Worm (Caenorhabditis elegans) whole organism, L4/young adult: Measurements from ENCODE around the gene srh-179.
"Not testable (repeated sequence)": the region's sequence is repeated elsewhere in the genome, so short reads cannot be mapped to it uniquely, and the experiment has no call there.

Source experiments
- W03F9.2 ChIP-seq: fragments of 150-350 bp; optimal IDR thresholded peaks from 2 replicates; lab custom pipeline; 2014; ENCODE audit warnings: missing biosample characterization, missing genetic modification characterization
- dao-5 ChIP-seq: sonication (generic microtip); optimal IDR thresholded peaks from 2 replicates; lab custom pipeline; 2016; ENCODE audit warnings: missing genotype, missing genetic modification characterization, moderate library complexity, missing compliant biosample characterization
- him-1 ChIP-seq: sonication (generic microtip); optimal IDR thresholded peaks from 2 replicates; lab custom pipeline; 2016; ENCODE audit warnings: missing genotype, missing genetic modification reagents, missing genetic modification characterization, missing compliant biosample characterization

srh-179 gene

DNA sequence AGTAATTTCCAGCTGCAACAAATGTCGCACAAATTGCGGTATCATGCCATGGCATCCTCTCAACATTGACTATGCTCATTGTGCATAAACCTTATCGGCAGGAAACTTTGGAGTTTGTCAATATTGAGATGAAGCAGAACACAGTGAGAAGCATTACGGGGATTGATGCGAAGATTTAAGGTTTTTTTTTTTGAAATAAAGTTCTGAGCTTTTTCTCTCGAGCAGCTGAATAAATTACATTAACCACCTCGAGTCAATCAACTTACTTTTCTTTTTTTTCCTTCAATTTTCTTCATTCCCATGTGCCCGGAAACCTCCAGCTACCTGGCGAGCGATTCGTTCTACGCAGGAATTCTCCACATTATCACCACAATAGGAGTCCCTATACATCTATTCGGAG, at the start of gene srh-179:
srh-179 (plus strand) TSS at position 301 of the 400 bp plus-strand sequence.
- TF ChIP-seq dao-5 (tag; lab: Kevin White, UChicago) = no peak
- TF ChIP-seq W03F9.2 (tag; lab: Kevin White, UChicago) = no peak
- TF ChIP-seq him-1 = no peak

DNA sequence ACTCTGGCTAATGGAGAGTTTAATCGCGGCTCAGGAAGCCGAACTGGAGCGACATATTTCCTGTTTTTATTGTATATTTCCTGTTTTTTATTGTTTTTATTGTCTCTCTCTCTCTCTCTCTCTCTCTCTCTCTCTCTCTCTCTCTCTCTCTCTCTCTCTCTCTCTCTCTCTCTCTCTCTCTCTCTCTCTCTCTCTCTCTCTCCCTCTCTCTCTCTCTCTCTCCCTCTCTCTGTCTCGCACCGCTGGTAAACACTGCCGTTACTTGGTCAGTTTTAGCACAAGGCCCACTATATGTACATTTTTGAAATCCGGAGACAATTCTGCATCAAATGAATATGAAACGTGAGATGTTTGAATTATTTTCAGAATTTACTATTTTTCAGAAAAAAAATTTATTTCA, 45.4 kb upstream of the srh-179 start:
- no peak for TF ChIP-seq W03F9.2 (tag; lab: Kevin White, UChicago)
- no peak for TF ChIP-seq him-1

DNA sequence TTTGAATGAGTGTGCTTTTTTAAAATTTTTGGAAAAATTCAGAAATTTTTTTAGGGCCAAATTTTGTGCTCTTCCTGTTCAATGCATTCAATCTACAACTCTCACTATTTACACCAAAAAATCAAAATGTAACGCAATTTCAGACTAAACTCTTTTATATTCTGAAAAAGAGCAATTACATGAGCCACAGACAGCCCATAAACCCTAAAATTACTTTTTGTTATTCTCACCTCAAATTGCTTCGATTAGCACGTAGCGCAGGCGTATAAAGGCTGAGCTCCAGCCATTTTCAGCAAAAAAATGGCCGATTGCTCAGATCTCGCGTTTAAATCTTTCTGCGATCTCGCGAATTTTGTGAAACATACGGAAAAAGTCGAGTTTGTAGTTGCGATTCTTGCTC, 44.7 kb upstream of the srh-179 start, which contains the start of gene srw-82:
srw-82 (plus strand) TSS at position 301 of the 400 bp plus-strand sequence.
- no peak for TF ChIP-seq him-1
- no peak for TF ChIP-seq dao-5 (tag; lab: Kevin White, UChicago)
- no peak for TF ChIP-seq W03F9.2 (tag; lab: Kevin White, UChicago)

DNA sequence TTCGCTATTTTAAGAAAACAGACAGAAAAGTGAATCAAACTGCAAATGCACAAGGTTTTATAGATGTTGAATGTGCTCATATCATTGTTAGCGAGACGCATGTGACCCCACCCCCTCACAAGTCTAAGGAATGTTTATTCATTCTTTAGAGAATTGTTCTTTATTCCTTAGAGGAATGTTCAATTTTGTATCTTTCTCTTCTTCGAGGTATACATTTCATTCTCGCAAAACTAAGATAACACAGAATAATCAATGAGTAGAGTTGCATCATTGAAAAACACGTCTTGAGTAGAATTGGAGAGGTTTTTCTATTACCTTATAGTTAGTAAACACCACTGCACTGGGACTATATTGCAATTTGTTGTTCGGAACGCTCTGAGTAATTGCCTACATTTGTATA, 41.2 kb upstream of the srh-179 start, which contains the start of gene ZK262.20:
ZK262.20 (minus strand) TSS at position 101 of the 400 bp plus-strand sequence.
- TF ChIP-seq W03F9.2 (tag; lab: Kevin White, UChicago) = no peak
- no peak for TF ChIP-seq dao-5 (tag; lab: Kevin White, UChicago)
- no peak for TF ChIP-seq him-1

DNA sequence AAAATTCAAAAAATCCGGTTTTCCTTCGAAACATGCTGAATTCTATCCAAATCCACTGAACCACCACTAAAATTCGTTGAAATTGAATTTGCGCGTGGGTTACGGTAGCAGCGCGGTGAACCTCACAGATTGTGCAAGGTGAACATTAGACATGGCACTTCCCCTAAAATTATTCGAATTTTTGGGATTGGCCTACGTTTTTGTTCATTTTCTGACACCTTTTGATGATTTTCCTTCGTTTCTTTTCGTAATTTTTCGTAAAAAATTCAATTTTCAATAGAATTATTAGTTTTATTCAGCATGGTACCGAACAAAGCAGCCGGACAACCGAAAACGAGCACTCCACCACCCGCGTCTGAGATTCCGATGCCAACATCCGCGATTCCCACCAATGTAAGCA, 38.1 kb upstream of the srh-179 start, which contains the start of gene ZK262.8:
ZK262.8 (plus strand) TSS at position 301 of the 400 bp plus-strand sequence.
- no peak for TF ChIP-seq W03F9.2 (tag; lab: Kevin White, UChicago)
- no peak for TF ChIP-seq dao-5 (tag; lab: Kevin White, UChicago)
- TF ChIP-seq him-1 = no peak

DNA sequence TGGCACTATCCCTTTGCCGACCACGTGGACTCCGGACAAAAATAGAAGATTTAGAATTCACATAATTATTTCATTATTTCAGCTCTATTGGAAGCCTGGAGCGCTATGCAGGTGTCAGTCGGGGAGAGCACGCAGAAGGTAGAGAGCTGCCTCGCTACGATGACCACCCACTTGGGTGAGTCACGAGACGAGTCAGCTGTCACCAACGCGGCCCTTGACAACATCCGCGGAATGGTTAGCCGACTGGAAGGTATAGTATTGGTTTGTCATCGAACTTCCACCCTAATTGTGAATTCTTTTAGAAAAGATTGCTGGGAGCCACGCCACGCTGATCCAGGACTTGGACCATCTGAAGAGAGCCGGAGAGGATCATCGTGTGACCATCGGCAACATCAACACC, 36.7 kb upstream of the srh-179 start, which contains the start of gene ZK262.9:
ZK262.9 (plus strand) TSS at position 301 of the 400 bp plus-strand sequence.
- TF ChIP-seq dao-5 (tag; lab: Kevin White, UChicago); him-1; W03F9.2 (tag; lab: Kevin White, UChicago): not testable (repeated sequence)

DNA sequence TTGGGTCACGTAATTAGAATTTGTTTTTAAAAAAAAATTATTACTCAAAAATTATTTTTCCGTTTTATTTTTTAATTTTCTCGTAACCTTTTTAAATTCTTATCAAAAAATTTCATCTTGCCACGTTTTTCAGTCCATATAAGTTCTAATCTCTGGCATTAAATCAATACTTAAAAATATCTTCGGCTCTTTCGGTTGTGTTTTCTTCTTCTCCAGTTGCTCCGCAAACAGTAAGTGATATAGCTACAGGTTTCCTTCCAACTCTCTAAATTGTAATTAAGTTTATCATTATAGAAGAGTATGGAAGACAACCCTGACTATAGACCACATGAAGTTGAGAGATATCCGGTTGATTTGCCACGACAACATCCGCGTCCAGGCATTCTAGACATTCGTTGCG, 32.1 kb upstream of the srh-179 start, which contains the start of gene ZK228.1:
ZK228.1 (plus strand) TSS at position 301 of the 400 bp plus-strand sequence.
- TF ChIP-seq W03F9.2 (tag; lab: Kevin White, UChicago) = no peak
- no peak for TF ChIP-seq him-1
- TF ChIP-seq dao-5 (tag; lab: Kevin White, UChicago) = no peak

DNA sequence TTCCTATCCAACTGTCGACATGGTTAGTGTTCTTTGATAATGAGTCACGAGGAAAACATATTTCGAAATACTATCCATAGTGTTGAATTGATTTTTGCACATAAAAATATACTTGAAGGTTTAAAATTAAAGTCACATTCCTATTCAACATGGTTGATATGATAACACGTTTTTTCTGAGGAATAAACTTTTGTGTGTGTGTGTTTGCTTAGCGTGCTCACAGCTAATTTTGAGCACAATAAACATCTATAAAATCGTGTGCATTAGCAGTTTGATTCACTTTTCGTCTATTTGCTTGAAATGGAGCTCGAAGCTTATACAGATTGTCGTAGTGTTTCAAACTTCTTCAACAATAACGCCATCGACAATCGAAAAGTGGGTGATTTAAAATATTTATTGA, 19.6 kb upstream of the srh-179 start, which contains the start of gene ZK228.10:
ZK228.10 (plus strand) TSS at position 301 of the 400 bp plus-strand sequence.
- TF ChIP-seq him-1 = no peak
- TF ChIP-seq W03F9.2 (tag; lab: Kevin White, UChicago) = no peak
- no peak for TF ChIP-seq dao-5 (tag; lab: Kevin White, UChicago)

DNA sequence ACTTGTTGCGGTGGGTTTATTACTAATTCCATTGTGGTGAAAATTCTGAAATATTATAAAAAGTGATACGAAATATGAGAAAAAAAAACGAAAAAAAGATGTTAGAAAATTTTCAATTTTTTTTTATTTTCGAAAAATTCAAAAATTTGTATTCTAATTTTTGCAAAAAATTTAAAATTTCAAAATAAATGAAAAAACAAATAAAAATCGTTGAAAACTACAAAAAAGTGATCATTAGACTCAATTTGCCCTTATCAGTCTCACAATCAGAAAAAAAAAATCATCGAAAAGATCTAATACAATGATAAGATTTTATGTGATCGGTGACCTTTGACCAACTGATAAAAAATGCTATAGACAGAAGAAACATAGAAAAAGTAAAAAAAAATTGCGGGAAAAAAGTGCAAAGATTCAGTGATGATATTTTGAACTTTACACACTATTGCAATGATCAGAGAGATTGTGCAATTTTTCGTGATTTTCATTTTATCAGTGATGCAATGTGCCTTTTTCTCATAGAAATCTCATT, 14.9 kb upstream of the srh-179 start, which contains the start of gene ZK228.3:
ZK228.3 (minus strand) TSS at position 51 of the 529 bp plus-strand sequence.
- TF ChIP-seq him-1 = no peak
- no peak for TF ChIP-seq dao-5 (tag; lab: Kevin White, UChicago)
- TF ChIP-seq W03F9.2 (tag; lab: Kevin White, UChicago) = no peak

DNA sequence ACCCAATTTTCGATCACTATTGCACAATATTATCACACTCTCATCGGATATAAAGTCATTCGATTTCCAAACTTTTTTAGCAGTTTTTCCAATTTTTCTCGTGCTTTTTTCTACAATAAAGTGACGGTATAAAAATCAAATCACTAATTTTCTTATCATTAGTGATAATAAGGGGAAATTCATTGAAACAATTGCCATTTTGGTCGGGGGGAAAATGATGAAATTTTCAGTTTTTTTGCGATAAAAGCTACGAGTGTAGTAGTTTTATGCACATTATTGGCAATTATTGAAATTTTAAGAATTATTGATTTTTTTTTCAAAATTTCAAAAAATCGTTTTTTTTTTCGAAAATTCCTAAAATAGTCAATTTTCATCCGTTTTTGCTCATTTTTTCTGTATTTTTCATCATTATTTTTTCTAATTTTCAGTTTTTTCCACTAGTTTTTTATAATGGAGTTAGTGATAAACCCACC, 13.8 kb upstream of the srh-179 start, which contains the start of gene ZK228.4:
ZK228.4 (plus strand) TSS at position 423 of the 473 bp plus-strand sequence.
- TF ChIP-seq dao-5 (tag; lab: Kevin White, UChicago) (no peak), W03F9.2 (tag; lab: Kevin White, UChicago) (no peak), him-1 (no peak)

DNA sequence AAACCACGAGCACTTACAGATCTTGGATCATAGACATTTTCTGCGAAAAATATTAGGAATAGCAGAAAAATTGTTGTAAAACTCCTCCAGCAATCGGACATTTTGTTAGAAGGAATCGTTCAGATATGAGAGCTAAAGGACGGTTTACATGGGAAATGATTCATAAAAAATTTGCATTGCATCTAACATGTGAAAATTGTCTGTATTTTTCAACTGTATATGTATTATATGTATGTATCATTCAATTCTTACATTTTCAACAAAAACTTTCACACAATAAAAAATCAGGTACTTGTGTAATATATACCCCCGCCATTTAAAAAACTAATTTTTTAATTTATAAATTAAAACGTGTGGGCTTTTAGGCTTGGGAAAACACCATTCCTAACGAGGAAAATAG, 8.1 kb upstream of the srh-179 start, which contains the start of gene ZK228.13:
ZK228.13 (minus strand) TSS at position 101 of the 400 bp plus-strand sequence.
- TF ChIP-seq dao-5 (tag; lab: Kevin White, UChicago) = no peak
- TF ChIP-seq W03F9.2 (tag; lab: Kevin White, UChicago) = no peak
- no peak for TF ChIP-seq him-1

DNA sequence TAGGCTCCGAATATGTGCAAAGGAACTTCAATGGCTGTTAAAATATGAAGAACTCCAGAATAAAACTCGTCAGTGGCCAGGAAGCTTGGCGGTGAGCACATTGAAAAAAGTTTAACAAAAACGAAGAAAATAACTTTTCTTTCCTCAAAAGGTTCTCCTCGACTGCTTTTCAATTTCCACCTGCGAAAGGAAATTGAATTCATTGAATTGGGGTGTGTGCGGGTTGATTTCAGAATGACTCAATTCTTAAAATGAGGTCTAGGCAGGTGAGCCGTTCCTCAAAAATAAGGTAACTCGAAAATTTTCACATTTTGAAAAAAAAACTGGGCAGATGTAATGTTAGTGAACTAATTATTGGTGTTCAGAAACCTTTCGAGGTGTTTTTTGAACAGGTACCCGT, 2.8 kb upstream of the srh-179 start, which contains the start of gene srh-182:
srh-182 (minus strand) TSS at position 101 of the 400 bp plus-strand sequence.
- no peak for TF ChIP-seq W03F9.2 (tag; lab: Kevin White, UChicago)
- TF ChIP-seq dao-5 (tag; lab: Kevin White, UChicago) = no peak
- TF ChIP-seq him-1 = no peak

DNA sequence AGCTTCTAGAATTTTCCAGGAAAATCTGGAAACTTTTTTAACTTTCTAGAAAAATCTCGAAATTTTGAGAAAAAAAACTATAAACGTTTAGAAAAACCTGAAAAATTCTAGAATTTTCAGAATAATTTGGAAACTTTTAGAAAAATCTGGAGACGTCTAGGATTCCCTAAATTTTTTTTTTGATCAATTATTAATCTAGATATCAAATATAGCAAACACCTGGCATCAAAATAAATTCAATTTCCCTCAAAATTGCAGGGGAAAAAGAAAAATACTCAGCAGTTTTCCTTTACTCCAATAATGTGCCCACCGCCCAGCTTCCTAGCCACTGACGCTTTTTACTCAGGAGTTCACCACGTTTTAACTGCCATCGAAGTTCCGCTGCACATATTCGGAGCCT, 2.0 kb upstream of the srh-179 start, which contains the start of gene srh-181:
srh-181 (plus strand) TSS at position 301 of the 400 bp plus-strand sequence.
- TF ChIP-seq dao-5 (tag; lab: Kevin White, UChicago) (no peak), him-1 (no peak), W03F9.2 (tag; lab: Kevin White, UChicago) (no peak)

DNA sequence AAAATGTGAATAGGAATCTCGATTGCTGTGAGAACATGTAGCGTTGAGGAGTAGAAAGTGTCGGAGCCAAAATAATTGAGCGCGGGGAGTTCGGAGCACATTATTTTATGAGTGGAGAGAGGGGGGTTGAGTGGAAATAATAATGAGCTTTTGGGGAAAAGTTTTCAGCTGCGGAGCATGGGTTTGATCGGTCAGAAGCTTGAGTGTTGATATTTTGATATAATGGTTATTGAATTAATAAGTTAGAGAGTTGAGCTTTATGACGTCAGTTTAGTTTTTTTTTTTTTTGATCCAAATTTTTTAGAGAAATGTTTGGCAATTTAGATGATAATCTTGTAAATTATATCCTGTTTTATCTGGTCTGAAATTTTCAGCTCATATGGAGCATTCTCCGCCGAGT, 4.0 kb downstream of the srh-179 start, which contains the start of gene srh-178:
srh-178 (minus strand) TSS at position 101 of the 400 bp plus-strand sequence.
- no peak for TF ChIP-seq him-1
- TF ChIP-seq dao-5 (tag; lab: Kevin White, UChicago) = no peak
- no peak for TF ChIP-seq W03F9.2 (tag; lab: Kevin White, UChicago)
